Fruit fly (Drosophila melanogaster): Measurements from ENCODE around the gene CG14689.

CG14689 gene

dm6 chr3R:10667964-10668363 lies 43.1 kb downstream of the CG14689 start:
- TF ChIP-seq Hr83 (GFP tag; optimal IDR thresholded peaks at IDR 0.05; ENCODE audit: poor library complexity, severe bottlenecking) (no peak), Vsx2 (GFP tag; optimal IDR thresholded peaks at IDR 0.05; ENCODE audit: partially characterized antibody) (no peak), psq (GFP tag; optimal IDR thresholded peaks at IDR 0.05) (no peak), jim (GFP tag; optimal IDR thresholded peaks at IDR 0.05) (no peak), CG9705 (GFP tag; optimal IDR thresholded peaks at IDR 0.05) (no peak), Jra (GFP tag; optimal IDR thresholded peaks at IDR 0.05) (no peak), dmrt93B (GFP tag; optimal IDR thresholded peaks at IDR 0.05) (no peak), OdsH (GFP tag; optimal IDR thresholded peaks at IDR 0.05) (no peak), ey (GFP tag; optimal IDR thresholded peaks at IDR 0.05) (no peak)

DNA sequence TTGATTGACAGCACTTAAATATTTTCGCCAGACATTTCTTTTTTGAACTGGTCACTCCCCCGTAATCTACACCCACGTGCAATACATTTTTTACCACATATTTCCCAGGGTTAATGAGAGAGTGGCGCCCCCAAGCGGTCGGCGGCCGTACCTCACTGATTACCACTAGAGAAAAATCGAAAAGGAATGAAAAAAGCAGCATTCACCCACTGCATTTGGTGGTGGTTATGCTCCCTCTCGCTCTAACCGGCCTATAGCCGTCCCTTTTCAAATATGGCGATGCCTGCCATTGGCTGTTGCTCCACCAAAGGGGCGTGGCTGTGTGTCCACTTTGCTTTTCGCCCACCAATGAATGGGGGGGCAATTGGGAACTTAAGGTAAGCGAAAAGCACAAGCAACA lies 46.1 kb downstream of the CG14689 start:
- TF ChIP-seq ey (GFP tag; optimal IDR thresholded peaks at IDR 0.05) = no peak
- no peak for TF ChIP-seq Rel (GFP tag; optimal IDR thresholded peaks at IDR 0.05)
- peak; percentile 17 for TF ChIP-seq Rel (tag; optimal IDR thresholded peaks at IDR 0.05)
- TF ChIP-seq pan (optimal IDR thresholded peaks at IDR 0.05) = no peak
- TF ChIP-seq br (GFP tag; optimal IDR thresholded peaks at IDR 0.05) = peak; percentile 17
- TF ChIP-seq psq (GFP tag; optimal IDR thresholded peaks at IDR 0.05) = peak; percentile 11
- TF ChIP-seq OdsH (GFP tag; optimal IDR thresholded peaks at IDR 0.05) = peak; percentile 5
- peak; percentile 20 for TF ChIP-seq Dif (GFP tag; optimal IDR thresholded peaks at IDR 0.05; ENCODE audit: partially characterized antibody)
- no peak for TF ChIP-seq rgr (GFP tag; optimal IDR thresholded peaks at IDR 0.05)
- no peak for TF ChIP-seq Hr78 (GFP tag; optimal IDR thresholded peaks at IDR 0.05)
- no peak for TF ChIP-seq usp (GFP tag; optimal IDR thresholded peaks at IDR 0.05)
- peak in 1 of 2 experiments; percentile 1 for TF ChIP-seq foxo (GFP tag; optimal IDR thresholded peaks at IDR 0.05)
- TF ChIP-seq GATAd (GFP tag; optimal IDR thresholded peaks at IDR 0.05) = no peak
- TF ChIP-seq Vsx2 (GFP tag; optimal IDR thresholded peaks at IDR 0.05; ENCODE audit: partially characterized antibody) = peak; percentile 39

DNA sequence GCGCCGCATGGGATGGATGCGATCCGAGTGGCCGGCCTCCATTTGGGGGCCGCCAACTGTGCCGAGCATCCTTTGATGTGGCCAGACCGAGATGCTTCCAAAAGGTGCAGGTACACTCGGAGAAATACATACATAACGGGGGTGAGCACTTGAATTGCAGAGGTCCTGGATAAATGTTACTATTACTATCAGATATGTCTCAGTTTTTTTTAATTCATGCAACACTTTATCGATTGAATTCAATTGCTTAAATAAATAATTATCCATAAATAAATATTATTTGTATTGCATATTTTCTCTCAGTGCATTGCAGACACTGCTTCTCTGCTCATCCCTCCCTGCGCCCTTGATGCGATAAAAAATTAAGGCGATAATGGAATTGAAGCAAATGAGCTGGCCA lies 50.0 kb downstream of the CG14689 start:
- no peak for TF ChIP-seq lola (GFP tag; optimal IDR thresholded peaks at IDR 0.05)
- no peak for TF ChIP-seq Mio (GFP tag; optimal IDR thresholded peaks at IDR 0.05)
- peak; percentile 67 for TF ChIP-seq h (GFP tag; optimal IDR thresholded peaks at IDR 0.05)
- TF ChIP-seq Hnf4 (GFP tag; optimal IDR thresholded peaks at IDR 0.05) = peak; percentile 33
- TF ChIP-seq Sp1 (GFP tag; optimal IDR thresholded peaks at IDR 0.05) = peak; percentile 72
- TF ChIP-seq sage (GFP tag; optimal IDR thresholded peaks at IDR 0.05) = peak; percentile 42
- no peak for TF ChIP-seq Vsx2 (GFP tag; optimal IDR thresholded peaks at IDR 0.05; ENCODE audit: partially characterized antibody)
- TF ChIP-seq ey (GFP tag; optimal IDR thresholded peaks at IDR 0.05) = peak; percentile 52
- TF ChIP-seq Dif (GFP tag; optimal IDR thresholded peaks at IDR 0.05; ENCODE audit: partially characterized antibody) = no peak
- TF ChIP-seq Jra (GFP tag; optimal IDR thresholded peaks at IDR 0.05) = no peak
- no peak for TF ChIP-seq tai (GFP tag; optimal IDR thresholded peaks at IDR 0.05)
- TF ChIP-seq fru (GFP tag; optimal IDR thresholded peaks at IDR 0.05) = peak; percentile 70
- no peak for TF ChIP-seq GATAd (GFP tag; optimal IDR thresholded peaks at IDR 0.05)
- TF ChIP-seq CG32264 (GFP tag; optimal IDR thresholded peaks at IDR 0.05) = no peak
- TF ChIP-seq rgr (GFP tag; optimal IDR thresholded peaks at IDR 0.05) = peak; percentile 69
- TF ChIP-seq dl (GFP tag; optimal IDR thresholded peaks at IDR 0.05; ENCODE audit: insufficient read depth in 1 of 2, partially characterized antibody in 2 of 2) = no peak
- no peak for TF ChIP-seq N (GFP tag; optimal IDR thresholded peaks at IDR 0.05)
- no peak for TF ChIP-seq Hr78 (GFP tag; optimal IDR thresholded peaks at IDR 0.05)
- peak; percentile 32 for TF ChIP-seq br (GFP tag; optimal IDR thresholded peaks at IDR 0.05)
- TF ChIP-seq HLH106 (tag; optimal IDR thresholded peaks at IDR 0.05) = peak; percentile 72
- no peak for TF ChIP-seq Myc (optimal IDR thresholded peaks at IDR 0.05)
- no peak for TF ChIP-seq usp (GFP tag; optimal IDR thresholded peaks at IDR 0.05)
- TF ChIP-seq dsf (GFP tag; optimal IDR thresholded peaks at IDR 0.05; ENCODE audit: borderline replicate concordance) = no peak
- TF ChIP-seq CG9705 (GFP tag; optimal IDR thresholded peaks at IDR 0.05) = peak; percentile 27
- TF ChIP-seq Abd-B (GFP tag; optimal IDR thresholded peaks at IDR 0.05) = no peak
- TF ChIP-seq jim (GFP tag; optimal IDR thresholded peaks at IDR 0.05) = no peak
- peak; percentile 46 for TF ChIP-seq dmrt93B (GFP tag; optimal IDR thresholded peaks at IDR 0.05)
- peak; percentile 35 for TF ChIP-seq woc (GFP tag; optimal IDR thresholded peaks at IDR 0.05)
- TF ChIP-seq CrebA (GFP tag; optimal IDR thresholded peaks at IDR 0.05; ENCODE audit: borderline replicate concordance) = no peak
- TF ChIP-seq brk (GFP tag; optimal IDR thresholded peaks at IDR 0.05) = no peak
- no peak for TF ChIP-seq Hr83 (GFP tag; optimal IDR thresholded peaks at IDR 0.05; ENCODE audit: poor library complexity, severe bottlenecking)
- TF ChIP-seq psq (GFP tag; optimal IDR thresholded peaks at IDR 0.05) = peak; percentile 51
- no peak for TF ChIP-seq pan (optimal IDR thresholded peaks at IDR 0.05)
- no peak for TF ChIP-seq Dfd (GFP tag; optimal IDR thresholded peaks at IDR 0.05)
- TF ChIP-seq sv (GFP tag; optimal IDR thresholded peaks at IDR 0.05) = no peak
- TF ChIP-seq Rel (GFP tag; optimal IDR thresholded peaks at IDR 0.05) = no peak
- TF ChIP-seq Rel (tag; optimal IDR thresholded peaks at IDR 0.05) = no peak
- peak; percentile 72 for TF ChIP-seq OdsH (GFP tag; optimal IDR thresholded peaks at IDR 0.05)
- TF ChIP-seq foxo (GFP tag; optimal IDR thresholded peaks at IDR 0.05) = peak in 1 of 2 experiments; percentile 75

All from whole organism, wandering third instar larva.